Worm (Caenorhabditis elegans) whole organism, young adult: ENCODE data around the gene C14B9.2.
A peak's percentile ranks its signal among the peaks of the same experiment; 100 is the strongest.

ENCODE experiments used
- B0019.2 ChIP-seq: fragments of 200-800 bp; sonication (Bioruptor generic); conservative IDR thresholded peaks from 2 replicates; pipeline ENCODE4 v1.3.6; 2022; ENCODE audit warnings: missing genetic modification reagents, missing genetic modification characterization, missing compliant biosample characterization
- C06A6.2 ChIP-seq: fragments of 200-800 bp; sonication (Bioruptor generic); conservative IDR thresholded peaks from 2 replicates; pipeline ENCODE4 v1.3.6; 2022; ENCODE audit warnings: missing genetic modification characterization, missing compliant biosample characterization
- C17E4.6 ChIP-seq: fragments of 200-800 bp; sonication (Bioruptor generic); IDR thresholded peaks from 2 replicates; pipeline ENCODE4 v1.3.6; 2022; ENCODE audit warnings: missing genetic modification reagents, missing genetic modification characterization, missing compliant biosample characterization
- D2030.7 ChIP-seq: fragments of 200-800 bp; sonication (Bioruptor generic); IDR thresholded peaks from 2 replicates; pipeline ENCODE4 v1.3.6; 2022; ENCODE audit warnings: missing genetic modification reagents, missing genetic modification characterization, missing compliant biosample characterization
- F49E8.2 ChIP-seq: sonication (generic microtip); optimal IDR thresholded peaks from 3 replicates; lab custom pipeline; 2017; ENCODE audit warnings: missing genetic modification characterization, mild to moderate bottlenecking, missing compliant biosample characterization, antibody characterized with exemption, moderate library complexity; ENCODE audit not compliant: insufficient read depth
- F55B11.4 ChIP-seq: sonication (generic microtip); optimal IDR thresholded peaks from 2 replicates; lab custom pipeline; 2016; ENCODE audit warnings: missing compliant biosample characterization, missing genetic modification characterization, borderline replicate concordance; ENCODE audit not compliant: insufficient read depth
- T07F8.4 ChIP-seq: sonication (generic microtip); optimal IDR thresholded peaks from 2 replicates; lab custom pipeline; 2016; ENCODE audit warnings: mild to moderate bottlenecking, missing genetic modification characterization, moderate library complexity, missing compliant biosample characterization
- T26A5.8 ChIP-seq: sonication (generic microtip); optimal IDR thresholded peaks from 2 replicates; lab custom pipeline; 2016; ENCODE audit warnings: missing genetic modification characterization, missing compliant biosample characterization
- Y53F4B.3 ChIP-seq: fragments of 200-800 bp; sonication (Bioruptor generic); IDR thresholded peaks from 2 replicates; pipeline ENCODE4 v1.3.6; 2022; ENCODE audit warnings: missing genetic modification reagents, missing genetic modification characterization, missing compliant biosample characterization
- ZK185.1 ChIP-seq: sonication (generic microtip); optimal IDR thresholded peaks from 2 replicates; lab custom pipeline; 2016; ENCODE audit warnings: mild to moderate bottlenecking, missing genetic modification characterization, missing compliant biosample characterization; ENCODE audit not compliant: poor library complexity, severe bottlenecking
- ama-1 ChIP-seq, 3 experiments: fragments of 150-350 bp in 1 of 3; sonication (generic microtip) in 2 of 3; optimal IDR thresholded peaks; 2 replicates each; lab custom pipeline; 2014 to 2018; ENCODE audit warnings: missing biosample characterization in 2 of 3, missing genetic modification characterization in 2 of 3, missing genetic modification reagents in 2 of 3
- aptf-3 ChIP-seq: fragments of 200-800 bp; sonication (Bioruptor generic); IDR thresholded peaks from 2 replicates; pipeline ENCODE4 v1.3.6; 2022; ENCODE audit warnings: missing genetic modification characterization, missing compliant biosample characterization
- attf-5 ChIP-seq: fragments of 200-800 bp; sonication (Bioruptor generic); optimal IDR thresholded peaks from 2 replicates; lab custom pipeline; 2018; ENCODE audit warnings: mild to moderate bottlenecking, missing genetic modification characterization, missing compliant biosample characterization
- cebp-2 ChIP-seq: fragments of 200-800 bp; sonication (Bioruptor generic); IDR thresholded peaks from 2 replicates; pipeline ENCODE4 v1.3.6; 2022; ENCODE audit warnings: missing genetic modification characterization, missing compliant biosample characterization
- ceh-100 ChIP-seq: fragments of 200-800 bp; sonication (Bioruptor generic); IDR thresholded peaks from 2 replicates; pipeline ENCODE4 v1.3.6; 2022; ENCODE audit warnings: missing genetic modification reagents, missing genetic modification characterization, missing compliant biosample characterization
- ceh-58 ChIP-seq: fragments of 200-800 bp; sonication (Bioruptor generic); IDR thresholded peaks from 2 replicates; pipeline ENCODE4 v1.3.6; 2022; ENCODE audit warnings: missing genetic modification characterization, missing compliant biosample characterization
- ceh-79 ChIP-seq: sonication (generic microtip); optimal IDR thresholded peaks from 2 replicates; lab custom pipeline; 2017; ENCODE audit warnings: mild to moderate bottlenecking, missing genetic modification characterization, missing compliant biosample characterization
- ceh-91 ChIP-seq: fragments of 200-800 bp; sonication (Bioruptor generic); IDR thresholded peaks from 2 replicates; pipeline ENCODE4 v1.3.6; 2022; ENCODE audit warnings: missing genetic modification reagents, missing genetic modification characterization, missing compliant biosample characterization
- die-1 ChIP-seq: sonication (generic microtip); optimal IDR thresholded peaks from 2 replicates; lab custom pipeline; 2016; ENCODE audit warnings: missing genotype, mild to moderate bottlenecking, missing genetic modification characterization, missing compliant biosample characterization
- dpff-1 ChIP-seq: sonication (generic microtip); optimal IDR thresholded peaks from 2 replicates; lab custom pipeline; 2017; ENCODE audit warnings: mild to moderate bottlenecking, missing genetic modification characterization, missing compliant biosample characterization
- egl-44 ChIP-seq: fragments of 200-800 bp; sonication (Bioruptor generic); IDR thresholded peaks from 2 replicates; pipeline ENCODE4 v1.3.6; 2022; ENCODE audit warnings: missing genetic modification reagents, missing genetic modification characterization, missing compliant biosample characterization
- fkh-3 ChIP-seq: sonication (generic microtip); optimal IDR thresholded peaks from 2 replicates; lab custom pipeline; 2016; ENCODE audit warnings: mild to moderate bottlenecking, missing genetic modification characterization, missing compliant biosample characterization
- hlh-12 ChIP-seq: sonication (generic microtip); optimal IDR thresholded peaks from 2 replicates; lab custom pipeline; 2016; ENCODE audit warnings: missing genetic modification characterization, missing compliant biosample characterization
- hmg-1.2 ChIP-seq: fragments of 200-800 bp; sonication (Bioruptor generic); IDR thresholded peaks from 2 replicates; pipeline ENCODE4 v1.3.6; 2022; ENCODE audit warnings: missing genetic modification reagents, missing genetic modification characterization, missing compliant biosample characterization
- hsf-1 ChIP-seq: fragments of 200-800 bp; sonication (Bioruptor generic); IDR thresholded peaks from 2 replicates; pipeline ENCODE4 v1.3.6; 2022; ENCODE audit warnings: missing genetic modification reagents, missing genetic modification characterization, missing compliant biosample characterization
- let-526 ChIP-seq: fragments of 200-800 bp; sonication (Bioruptor generic); IDR thresholded peaks from 2 replicates; pipeline ENCODE4 v1.3.6; 2022; ENCODE audit warnings: missing genetic modification reagents, missing genetic modification characterization, missing compliant biosample characterization
- let-607 ChIP-seq, 2 experiments: fragments of 200-800 bp in 1 of 2; sonication (Bioruptor generic) in 1 of 2; sonication (generic microtip) in 1 of 2; optimal IDR thresholded peaks; 2 replicates each; lab custom pipeline; 2016 to 2018; ENCODE audit warnings: mild to moderate bottlenecking in 2 of 2, missing compliant biosample characterization in 2 of 2, missing genetic modification characterization in 2 of 2, moderate library complexity in 2 of 2, missing genotype in 1 of 2
- lin-26 ChIP-seq: fragments of 200-800 bp; sonication (Bioruptor generic); IDR thresholded peaks from 2 replicates; pipeline ENCODE4 v1.3.6; 2022; ENCODE audit warnings: missing genetic modification reagents, missing genetic modification characterization, missing compliant biosample characterization
- lin-35 ChIP-seq, 3 experiments: fragments of 150-350 bp in 2 of 3; sonication (generic microtip) in 1 of 3; optimal IDR thresholded peaks; 2 replicates each; lab custom pipeline; 2014 to 2018; ENCODE audit warnings: missing biosample characterization in 3 of 3, missing genetic modification characterization in 3 of 3, missing genetic modification reagents in 3 of 3
- lin-54 ChIP-seq: fragments of 200-800 bp; sonication (Bioruptor generic); optimal IDR thresholded peaks from 2 replicates; lab custom pipeline; 2018; ENCODE audit warnings: mild to moderate bottlenecking, missing genetic modification characterization, missing compliant biosample characterization
- mcd-1 ChIP-seq: fragments of 200-800 bp; sonication (Bioruptor generic); IDR thresholded peaks from 2 replicates; pipeline ENCODE4 v1.3.6; 2022; ENCODE audit warnings: missing genetic modification reagents, missing genetic modification characterization, missing compliant biosample characterization
- nhr-120 ChIP-seq: fragments of 200-800 bp; sonication (Bioruptor generic); IDR thresholded peaks from 2 replicates; pipeline ENCODE4 v1.3.6; 2022; ENCODE audit warnings: missing genetic modification characterization, missing compliant biosample characterization
- nhr-80 ChIP-seq: sonication (generic microtip); optimal IDR thresholded peaks from 2 replicates; lab custom pipeline; 2016; ENCODE audit warnings: missing genetic modification characterization, missing compliant biosample characterization
- rcor-1 ChIP-seq: fragments of 200-800 bp; sonication (Bioruptor generic); IDR thresholded peaks from 2 replicates; pipeline ENCODE4 v1.3.6; 2022; ENCODE audit warnings: missing genetic modification reagents, missing genetic modification characterization, missing compliant biosample characterization
- rec-8 ChIP-seq, 2 experiments: sonication (generic microtip); optimal IDR thresholded peaks; 2 replicates each; lab custom pipeline; 2016; ENCODE audit warnings: mild to moderate bottlenecking in 2 of 2, missing genetic modification characterization in 2 of 2, missing genetic modification reagents in 2 of 2, missing genotype in 2 of 2, missing biosample characterization in 1 of 2, missing compliant biosample characterization in 1 of 2, moderate library complexity in 1 of 2
- rpc-1 ChIP-seq, 2 experiments: fragments of 150-350 bp in 1 of 2; sonication (generic microtip) in 1 of 2; optimal IDR thresholded peaks; 2 replicates each; lab custom pipeline; 2014 to 2018; ENCODE audit warnings: missing biosample characterization in 1 of 2, missing genetic modification characterization in 1 of 2, missing genetic modification reagents in 1 of 2, missing genotype in 1 of 2
- sdz-38 ChIP-seq: sonication (generic microtip); optimal IDR thresholded peaks from 2 replicates; lab custom pipeline; 2016; ENCODE audit warnings: missing genotype, missing genetic modification characterization, missing compliant biosample characterization
- sptf-2 ChIP-seq: fragments of 200-800 bp; sonication (Bioruptor generic); optimal IDR thresholded peaks from 2 replicates; lab custom pipeline; 2018; ENCODE audit warnings: mild to moderate bottlenecking, missing genetic modification characterization, missing compliant biosample characterization
- tlf-1 ChIP-seq: fragments of 200-800 bp; sonication (Bioruptor generic); optimal IDR thresholded peaks from 2 replicates; lab custom pipeline; 2018; ENCODE audit warnings: mild to moderate bottlenecking, missing genetic modification characterization, missing compliant biosample characterization
- ztf-22 ChIP-seq: fragments of 200-800 bp; sonication (Bioruptor generic); optimal IDR thresholded peaks from 2 replicates; lab custom pipeline; 2018; ENCODE audit warnings: mild to moderate bottlenecking, missing genetic modification characterization, moderate library complexity, missing compliant biosample characterization
- ztf-28 ChIP-seq: fragments of 200-800 bp; sonication (Bioruptor generic); IDR thresholded peaks from 2 replicates; pipeline ENCODE4 v1.3.6; 2022; ENCODE audit warnings: missing genetic modification reagents, missing genetic modification characterization, missing compliant biosample characterization

C14B9.2 gene

ce11 chrIII:8148751-8149150 lies 15.3 kb downstream of the C14B9.2 start, which contains the start of gene D2007.2:
Gene D2007.2 (plus strand): TSS chrIII:8148963.
- no peak for TF ChIP-seq nhr-120 (GFP tag; lab: Robert Waterston, UW)
- no peak for TF ChIP-seq B0019.2 (GFP tag; lab: Robert Waterston, UW)
- TF ChIP-seq tlf-1 (GFP tag; lab: Kevin White, UChicago): no peak
- no peak for TF ChIP-seq egl-44 (GFP tag; lab: Robert Waterston, UW)
- TF ChIP-seq lin-26 (GFP tag; lab: Robert Waterston, UW): no peak
- no peak for TF ChIP-seq dpff-1 (tag; lab: Kevin White, UChicago)
- no peak for TF ChIP-seq D2030.7 (GFP tag; lab: Robert Waterston, UW)

ce11 chrIII:8154423-8154822 lies 21.0 kb downstream of the C14B9.2 start:
- TF ChIP-seq let-526: no peak
- no peak for TF ChIP-seq cebp-2 (GFP tag; lab: Robert Waterston, UW)
- peak; percentile 38 for TF ChIP-seq nhr-80 (tag; lab: Kevin White, UChicago)
- peak in 1 of 2 experiments; percentile 17 for TF ChIP-seq let-607 (tag; optimal IDR thresholded peaks at IDR 0.05; lab: Kevin White, UChicago)
- TF ChIP-seq D2030.7 (GFP tag; lab: Robert Waterston, UW): no peak
- no peak for TF ChIP-seq rec-8 (tag; optimal IDR thresholded peaks at IDR 0.05; lab: Kevin White, UChicago)
- TF ChIP-seq ztf-28 (GFP tag; lab: Robert Waterston, UW): no peak
- TF ChIP-seq aptf-3 (GFP tag; lab: Robert Waterston, UW): no peak
- TF ChIP-seq die-1 (tag; lab: Kevin White, UChicago): no peak

- TF ChIP-seq rpc-1 (optimal IDR thresholded peaks at IDR 0.05; lab: Kevin White, UChicago) (no peak), rpc-1 (tag; optimal IDR thresholded peaks at IDR 0.05; lab: Kevin White, UChicago) (no peak), lin-35 (GFP tag; optimal IDR thresholded peaks at IDR 0.05; lab: Kevin White, UChicago) (no peak), sdz-38 (tag; lab: Kevin White, UChicago) (no peak), Y53F4B.3 (GFP tag; lab: Robert Waterston, UW) (no peak), C06A6.2 (GFP tag; lab: Robert Waterston, UW) (no peak)
- TF ChIP-seq, all 124 proteins: peak for 0
These were observed 21.7 kb downstream of the C14B9.2 start, which contains the start of gene D2007.1 for ce11 chrIII:8155166-8155565. Gene D2007.1 (plus strand): TSS chrIII:8155466.

ce11 chrIII:8158140-8158786 lies 24.8 kb downstream of the C14B9.2 start, which contains the start of gene atg-13:
Gene atg-13 (minus strand): TSS chrIII:8158190.
- TF ChIP-seq ceh-100 (GFP tag; lab: Robert Waterston, UW) (no peak), F49E8.2 (tag; lab: Kevin White, UChicago) (no peak), rcor-1 (GFP tag; lab: Robert Waterston, UW) (no peak), ztf-22 (GFP tag; lab: Kevin White, UChicago) (no peak), attf-5 (peak; percentile 13), tlf-1 (GFP tag; lab: Kevin White, UChicago) (no peak), hmg-1.2 (GFP tag; lab: Robert Waterston, UW) (0 out of 2 replicates have a peak, but pooled peaks have one; percentile 18), ceh-58 (no peak), T07F8.4 (no peak), let-607 (tag; optimal IDR thresholded peaks at IDR 0.05; lab: Kevin White, UChicago) (peak in 1 of 2 experiments; percentile 7), ceh-91 (GFP tag; lab: Robert Waterston, UW) (peak; percentile 20; the same call in 1 of the 2 replicates), F55B11.4 (no peak), ztf-28 (GFP tag; lab: Robert Waterston, UW) (no peak), nhr-80 (tag; lab: Kevin White, UChicago) (peak; percentile 22), fkh-3 (no peak), ama-1 (optimal IDR thresholded peaks at IDR 0.05; lab: Kevin White, UChicago) (no peak), ama-1 (GFP tag; optimal IDR thresholded peaks at IDR 0.05; lab: Kevin White, UChicago) (no peak), mcd-1 (GFP tag; lab: Robert Waterston, UW) (peak; percentile 39; the same call in 1 of the 2 replicates), ZK185.1 (tag; lab: Kevin White, UChicago) (no peak), ceh-79 (no peak), T26A5.8 (tag; lab: Kevin White, UChicago) (no peak), nhr-120 (GFP tag; lab: Robert Waterston, UW) (no peak), hlh-12 (tag; lab: Kevin White, UChicago) (no peak), C17E4.6 (no peak), lin-54 (GFP tag; lab: Kevin White, UChicago) (no peak), hsf-1 (GFP tag; lab: Robert Waterston, UW) (no peak), sptf-2 (GFP tag; lab: Kevin White, UChicago) (no peak)
